Worm (Caenorhabditis elegans) whole organism, young adult: ENCODE data around the gene cal-8.

Experiments used
- B0336.3 ChIP-seq: fragments of 200-800 bp; sonication (Bioruptor generic); IDR thresholded peaks from 2 replicates; pipeline ENCODE4 v1.3.6; 2022; ENCODE audit warnings: missing genetic modification characterization, missing compliant biosample characterization
- F57A8.1 ChIP-seq: fragments of 200-800 bp; sonication (Bioruptor generic); optimal IDR thresholded peaks from 2 replicates; lab custom pipeline; 2018; ENCODE audit warnings: mild to moderate bottlenecking, missing genetic modification characterization, moderate library complexity, missing compliant biosample characterization
- K11D2.4 ChIP-seq: fragments of 200-800 bp; sonication (Bioruptor generic); IDR thresholded peaks from 2 replicates; pipeline ENCODE4 v1.3.6; 2022; ENCODE audit warnings: missing genetic modification reagents, missing genetic modification characterization, missing compliant biosample characterization
- T07F8.4 ChIP-seq: sonication (generic microtip); optimal IDR thresholded peaks from 2 replicates; lab custom pipeline; 2016; ENCODE audit warnings: mild to moderate bottlenecking, missing genetic modification characterization, moderate library complexity, missing compliant biosample characterization
- akir-1 ChIP-seq: fragments of 200-800 bp; sonication (Bioruptor generic); optimal IDR thresholded peaks from 2 replicates; lab custom pipeline; 2018; ENCODE audit warnings: mild to moderate bottlenecking, missing genetic modification characterization, moderate library complexity, missing compliant biosample characterization
- ama-1 ChIP-seq, 3 experiments: fragments of 150-350 bp in 1 of 3; sonication (generic microtip) in 2 of 3; optimal IDR thresholded peaks; 2 replicates each; lab custom pipeline; 2014 to 2018; ENCODE audit warnings: missing biosample characterization in 2 of 3, missing genetic modification characterization in 2 of 3, missing genetic modification reagents in 2 of 3
- atf-7 ChIP-seq: sonication (generic microtip); optimal IDR thresholded peaks from 2 replicates; lab custom pipeline; 2017; ENCODE audit warnings: mild to moderate bottlenecking, missing genetic modification characterization, missing compliant biosample characterization
- athp-1 ChIP-seq: sonication (generic microtip); optimal IDR thresholded peaks from 2 replicates; lab custom pipeline; 2017; ENCODE audit warnings: mild to moderate bottlenecking, missing genetic modification characterization, missing compliant biosample characterization
- attf-3 ChIP-seq: fragments of 200-800 bp; sonication (Bioruptor generic); conservative IDR thresholded peaks from 2 replicates; pipeline ENCODE4 v1.3.6; 2022; ENCODE audit warnings: missing genetic modification reagents, missing genetic modification characterization, missing compliant biosample characterization
- attf-6 ChIP-seq: fragments of 200-800 bp; sonication (Bioruptor generic); IDR thresholded peaks from 2 replicates; pipeline ENCODE4 v1.3.6; 2022; ENCODE audit warnings: missing genetic modification reagents, missing genetic modification characterization, missing compliant biosample characterization
- cebp-1 ChIP-seq, 2 experiments: fragments of 200-800 bp in 1 of 2; sonication (Bioruptor generic) in 1 of 2; sonication (generic microtip) in 1 of 2; IDR thresholded peaks in 1 of 2; optimal IDR thresholded peaks in 1 of 2; 2 replicates each; pipeline versions ENCODE4 v1.3.6 to Lab custom; 2017 to 2022; ENCODE audit warnings: missing compliant biosample characterization in 2 of 2, missing genetic modification characterization in 2 of 2, mild to moderate bottlenecking in 1 of 2, missing genetic modification reagents in 1 of 2, moderate library complexity in 1 of 2
- ceh-40 ChIP-seq: fragments of 200-800 bp; sonication (Bioruptor generic); IDR thresholded peaks from 2 replicates; pipeline ENCODE4 v1.3.6; 2022; ENCODE audit warnings: missing genetic modification characterization, missing compliant biosample characterization
- dox-1 ChIP-seq: fragments of 200-800 bp; sonication (Bioruptor generic); IDR thresholded peaks from 2 replicates; pipeline ENCODE4 v1.3.6; 2022; ENCODE audit warnings: missing genetic modification reagents, missing genetic modification characterization, missing compliant biosample characterization
- egl-18 ChIP-seq: fragments of 200-800 bp; sonication (Bioruptor generic); IDR thresholded peaks from 2 replicates; pipeline ENCODE4 v1.3.6; 2022; ENCODE audit warnings: missing genetic modification reagents, missing genetic modification characterization, missing compliant biosample characterization
- egl-44 ChIP-seq: fragments of 200-800 bp; sonication (Bioruptor generic); IDR thresholded peaks from 2 replicates; pipeline ENCODE4 v1.3.6; 2022; ENCODE audit warnings: missing genetic modification reagents, missing genetic modification characterization, missing compliant biosample characterization
- ekl-4 ChIP-seq: fragments of 200-800 bp; sonication (Bioruptor generic); IDR thresholded peaks from 2 replicates; pipeline ENCODE4 v1.3.6; 2022; ENCODE audit warnings: missing genetic modification reagents, missing genetic modification characterization, missing compliant biosample characterization
- fkh-3 ChIP-seq: sonication (generic microtip); optimal IDR thresholded peaks from 2 replicates; lab custom pipeline; 2016; ENCODE audit warnings: mild to moderate bottlenecking, missing genetic modification characterization, missing compliant biosample characterization
- him-1 ChIP-seq: sonication (generic microtip); optimal IDR thresholded peaks from 2 replicates; lab custom pipeline; 2016; ENCODE audit warnings: missing genotype, missing genetic modification reagents, missing genetic modification characterization, missing compliant biosample characterization
- hmg-20 ChIP-seq: fragments of 200-800 bp; sonication (Bioruptor generic); IDR thresholded peaks from 2 replicates; pipeline ENCODE4 v1.3.6; 2022; ENCODE audit warnings: missing genetic modification reagents, missing genetic modification characterization, missing compliant biosample characterization
- let-607 ChIP-seq, 2 experiments: fragments of 200-800 bp in 1 of 2; sonication (Bioruptor generic) in 1 of 2; sonication (generic microtip) in 1 of 2; optimal IDR thresholded peaks; 2 replicates each; lab custom pipeline; 2016 to 2018; ENCODE audit warnings: mild to moderate bottlenecking in 2 of 2, missing compliant biosample characterization in 2 of 2, missing genetic modification characterization in 2 of 2, moderate library complexity in 2 of 2, missing genotype in 1 of 2
- lin-35 ChIP-seq, 3 experiments: fragments of 150-350 bp in 2 of 3; sonication (generic microtip) in 1 of 3; optimal IDR thresholded peaks; 2 replicates each; lab custom pipeline; 2014 to 2018; ENCODE audit warnings: missing biosample characterization in 3 of 3, missing genetic modification characterization in 3 of 3, missing genetic modification reagents in 3 of 3
- lin-40 ChIP-seq: sonication (generic microtip); optimal IDR thresholded peaks from 2 replicates; lab custom pipeline; 2016; ENCODE audit warnings: missing genetic modification characterization, mild to moderate bottlenecking, missing compliant biosample characterization, missing genotype, missing genetic modification reagents
- madf-10 ChIP-seq: sonication (generic microtip); optimal IDR thresholded peaks from 2 replicates; lab custom pipeline; 2016; ENCODE audit warnings: mild to moderate bottlenecking, missing genetic modification characterization, missing compliant biosample characterization
- nfya-2 ChIP-seq: fragments of 200-800 bp; sonication (Bioruptor generic); IDR thresholded peaks from 2 replicates; pipeline ENCODE4 v1.3.6; 2022; ENCODE audit warnings: missing genetic modification reagents, missing genetic modification characterization, missing compliant biosample characterization
- nhr-90 ChIP-seq: sonication (generic microtip); optimal IDR thresholded peaks from 2 replicates; lab custom pipeline; 2016; ENCODE audit warnings: missing genotype, mild to moderate bottlenecking, missing genetic modification characterization, missing compliant biosample characterization
- sdz-38 ChIP-seq: sonication (generic microtip); optimal IDR thresholded peaks from 2 replicates; lab custom pipeline; 2016; ENCODE audit warnings: missing genotype, missing genetic modification characterization, missing compliant biosample characterization
- sptf-2 ChIP-seq: fragments of 200-800 bp; sonication (Bioruptor generic); optimal IDR thresholded peaks from 2 replicates; lab custom pipeline; 2018; ENCODE audit warnings: mild to moderate bottlenecking, missing genetic modification characterization, missing compliant biosample characterization
- zim-3 ChIP-seq: sonication (generic microtip); optimal IDR thresholded peaks from 2 replicates; lab custom pipeline; 2017; ENCODE audit warnings: mild to moderate bottlenecking, missing genetic modification characterization, moderate library complexity, missing compliant biosample characterization
- ztf-18 ChIP-seq: sonication (generic microtip); optimal IDR thresholded peaks from 2 replicates; lab custom pipeline; 2016; ENCODE audit warnings: missing genotype, mild to moderate bottlenecking, missing genetic modification characterization, missing compliant biosample characterization
- ztf-25 ChIP-seq: fragments of 200-800 bp; sonication (Bioruptor generic); IDR thresholded peaks from 2 replicates; pipeline ENCODE4 v1.3.6; 2022; ENCODE audit warnings: missing genetic modification reagents, missing genetic modification characterization, missing compliant biosample characterization
- ztf-3 ChIP-seq: fragments of 200-800 bp; sonication (Bioruptor generic); optimal IDR thresholded peaks from 2 replicates; lab custom pipeline; 2018; ENCODE audit warnings: mild to moderate bottlenecking, missing genetic modification characterization, missing compliant biosample characterization

Gene cal-8

DNA sequence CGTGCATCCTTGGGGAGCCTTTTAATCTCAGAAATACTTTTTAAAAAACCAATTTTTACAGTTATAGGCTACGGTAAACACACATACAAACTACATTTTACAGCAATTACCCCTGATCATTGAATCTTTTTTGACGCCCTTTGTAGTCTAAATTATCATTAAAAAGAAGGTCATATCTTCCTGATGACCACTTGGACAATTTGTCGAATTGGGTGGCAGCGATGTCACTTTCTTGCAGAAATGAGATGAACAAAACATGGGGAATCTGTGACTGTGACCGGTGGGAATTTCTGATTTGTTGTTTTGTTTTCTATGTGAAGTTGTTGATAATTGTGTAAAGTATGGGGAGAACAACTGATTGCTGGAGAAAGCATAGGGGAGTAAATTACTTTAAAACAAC is 32.2 kb downstream of the cal-8 start:
- no peak for TF ChIP-seq lin-35 (GFP tag; optimal IDR thresholded peaks at IDR 0.05; lab: Kevin White, UChicago)
- no peak for TF ChIP-seq sdz-38
- TF ChIP-seq zim-3 = no peak
- TF ChIP-seq B0336.3 (GFP tag; lab: Robert Waterston, UW) = no peak
- TF ChIP-seq K11D2.4 (GFP tag; lab: Robert Waterston, UW) = no peak
- TF ChIP-seq hmg-20 (GFP tag; lab: Robert Waterston, UW) = no peak
- TF ChIP-seq F57A8.1 (GFP tag; lab: Kevin White, UChicago) = no peak
- TF ChIP-seq egl-18 (GFP tag; lab: Robert Waterston, UW) = no peak
- no peak for TF ChIP-seq fkh-3
- no peak for TF ChIP-seq ztf-25 (GFP tag; lab: Robert Waterston, UW)

DNA sequence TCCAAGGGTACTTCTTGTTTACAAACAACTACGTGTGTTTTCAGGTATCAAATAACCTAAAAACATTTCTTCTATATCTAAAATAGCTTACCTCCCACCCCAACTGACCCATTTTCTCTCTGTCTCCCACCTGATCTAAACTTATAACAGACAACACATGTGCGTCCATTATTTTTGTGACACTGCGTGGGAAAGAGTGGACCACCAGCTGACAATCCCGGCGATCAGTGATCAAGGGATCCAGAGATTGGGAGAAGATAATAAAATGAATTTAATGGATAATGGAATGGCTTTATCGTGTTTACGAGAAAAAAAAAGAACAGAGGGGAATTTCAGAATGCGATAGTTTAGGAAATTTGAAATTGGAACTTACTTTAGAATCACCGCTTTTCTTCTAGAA is 32.6 kb downstream of the cal-8 start:
- TF ChIP-seq ekl-4 (GFP tag; lab: Robert Waterston, UW) (no peak), athp-1 (tag; lab: Kevin White, UChicago) (no peak), akir-1 (GFP tag; lab: Kevin White, UChicago) (no peak), attf-6 (GFP tag; lab: Robert Waterston, UW) (no peak), let-607 (tag; optimal IDR thresholded peaks at IDR 0.05; lab: Kevin White, UChicago) (no peak), egl-44 (no peak), nhr-90 (tag; lab: Kevin White, UChicago) (no peak), zim-3 (no peak)
- TF ChIP-seq, all 124 proteins: peak for 0

DNA sequence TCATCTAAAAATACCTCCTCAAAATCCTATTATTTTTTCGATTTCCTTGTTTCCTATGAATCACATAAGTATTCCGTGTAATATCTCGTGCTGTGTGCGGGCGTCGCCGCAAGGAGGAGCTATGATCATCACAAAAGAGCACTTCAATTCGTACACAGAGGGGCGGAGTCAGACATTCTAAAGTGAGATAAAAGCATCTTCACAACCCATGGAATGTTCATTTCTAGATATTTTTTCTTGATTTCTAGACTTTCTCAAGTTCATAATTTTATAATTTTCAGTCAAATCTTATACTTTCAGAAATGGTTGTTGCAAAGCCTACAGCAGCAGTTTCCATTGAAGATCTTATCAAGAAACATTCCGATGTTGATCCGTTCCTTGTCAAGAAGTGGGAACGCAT is 34.5 kb downstream of the cal-8 start, which contains the start of gene cex-1:
Gene cex-1, plus strand, starts transcription at position 301 of the 400 bp plus-strand sequence.
- TF ChIP-seq atf-7 = no peak
- no peak for TF ChIP-seq F57A8.1 (GFP tag; lab: Kevin White, UChicago)
- no peak for TF ChIP-seq T07F8.4 (tag; lab: Kevin White, UChicago)
- no peak for TF ChIP-seq him-1 (tag; lab: Kevin White, UChicago)

DNA sequence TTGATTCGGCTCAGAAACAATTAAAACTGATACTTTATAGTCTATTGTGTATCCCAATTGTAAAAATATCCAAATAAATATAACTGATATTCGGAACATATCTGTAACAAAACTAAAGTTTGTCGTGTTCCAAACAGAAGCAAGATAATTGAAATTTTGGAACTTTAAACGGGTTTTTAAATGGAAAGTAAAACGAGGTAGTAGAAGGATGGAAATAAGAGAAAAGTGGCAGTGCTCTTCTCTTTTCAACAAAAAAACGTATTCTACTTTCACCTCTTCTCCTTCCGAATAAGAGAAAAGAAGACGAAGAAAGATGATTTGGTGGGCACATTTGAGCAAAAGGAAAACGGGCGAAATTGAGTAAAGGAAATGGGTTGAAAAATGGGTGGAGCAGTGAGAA is 35.3 kb downstream of the cal-8 start, which contains the start of gene nmr-1:
Gene nmr-1, minus strand, starts transcription at position 101 of the 400 bp plus-strand sequence.
- TF ChIP-seq attf-3 (GFP tag; lab: Robert Waterston, UW) = no peak
- no peak for TF ChIP-seq ama-1 (optimal IDR thresholded peaks at IDR 0.05; lab: Kevin White, UChicago)
- no peak for TF ChIP-seq ama-1 (GFP tag; optimal IDR thresholded peaks at IDR 0.05; lab: Kevin White, UChicago)
- TF ChIP-seq lin-40 (tag; lab: Kevin White, UChicago) = no peak
- no peak for TF ChIP-seq fkh-3
- no peak for TF ChIP-seq madf-10 (tag; lab: Kevin White, UChicago)
- TF ChIP-seq ztf-18 (tag; lab: Kevin White, UChicago) = no peak
- no peak for TF ChIP-seq dox-1 (GFP tag; lab: Robert Waterston, UW)
- TF ChIP-seq sptf-2 (GFP tag; lab: Kevin White, UChicago) = no peak
- no peak for TF ChIP-seq cebp-1 (GFP tag; IDR thresholded peaks at IDR 0.05; lab: Robert Waterston, UW)
- no peak for TF ChIP-seq cebp-1 (tag; optimal IDR thresholded peaks at IDR 0.05; lab: Kevin White, UChicago)

DNA sequence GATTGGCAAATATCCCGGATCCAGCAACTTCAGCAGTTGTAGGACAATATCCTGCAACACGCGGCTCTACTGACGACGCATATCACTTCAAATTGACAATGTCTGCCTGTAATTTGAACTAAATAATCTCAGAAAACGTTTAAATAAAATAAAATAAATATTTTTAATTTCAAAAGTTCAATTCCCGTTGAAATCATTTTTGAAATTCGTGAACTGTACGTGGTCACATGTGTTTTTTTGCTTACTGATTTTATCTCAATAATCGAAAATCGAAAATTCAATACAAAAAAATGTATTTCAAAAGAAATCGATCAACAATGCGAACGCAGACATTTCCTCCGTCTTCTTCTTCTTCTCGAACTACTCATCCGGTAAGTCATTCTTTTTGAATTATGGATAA is 44.3 kb downstream of the cal-8 start, which contains the start of gene F07F6.1:
Gene F07F6.1, plus strand, starts transcription at position 301 of the 400 bp plus-strand sequence.
- no peak for TF ChIP-seq nfya-2 (GFP tag; lab: Robert Waterston, UW)
- no peak for TF ChIP-seq ceh-40 (GFP tag; lab: Robert Waterston, UW)
- no peak for TF ChIP-seq ztf-3 (GFP tag; lab: Kevin White, UChicago)
- no peak for TF ChIP-seq zim-3
